Fruit fly (Drosophila melanogaster): ENCODE results near the gene Nnf1b.

The Nnf1b gene

dm6 chr2L:855052-855547 lies 44.7 kb downstream of the Nnf1b start, which contains the start of gene CG13949:
TSS of gene CG13949 (plus strand) at chr2L:855337.
- TF ChIP-seq pad (GFP tag; optimal IDR thresholded peaks at IDR 0.05) = peak; percentile 10
- TF ChIP-seq toe (GFP tag; optimal IDR thresholded peaks at IDR 0.05) = peak; percentile 42
- peak; percentile 21 for TF ChIP-seq Hr96 (GFP tag; optimal IDR thresholded peaks at IDR 0.05)
- no peak for TF ChIP-seq CG11617 (GFP tag; optimal IDR thresholded peaks at IDR 0.05)
- TF ChIP-seq CG7101 (tag; optimal IDR thresholded peaks at IDR 0.05) = peak; percentile 64
- peak; percentile 31 for TF ChIP-seq CG14711 (tag; optimal IDR thresholded peaks at IDR 0.05)
- peak; percentile 55 for TF ChIP-seq Crg-1 (GFP tag; optimal IDR thresholded peaks at IDR 0.05)
- no peak for TF ChIP-seq CG5204 (GFP tag; optimal IDR thresholded peaks at IDR 0.05)
- TF ChIP-seq CG7045 (GFP tag; optimal IDR thresholded peaks at IDR 0.05) = no peak
- TF ChIP-seq tj (GFP tag; optimal IDR thresholded peaks at IDR 0.05) = no peak
- peak; percentile 21 for TF ChIP-seq bab1 (GFP tag; optimal IDR thresholded peaks at IDR 0.05)
- peak; percentile 9 for TF ChIP-seq CG1620 (GFP tag; optimal IDR thresholded peaks at IDR 0.05)
- TF ChIP-seq Mnt (GFP tag; optimal IDR thresholded peaks at IDR 0.05) = no peak
- TF ChIP-seq CG12768 (GFP tag; optimal IDR thresholded peaks at IDR 0.05) = no peak
- no peak for TF ChIP-seq Clk (GFP tag; optimal IDR thresholded peaks at IDR 0.05)
- TF ChIP-seq cnc (optimal IDR thresholded peaks at IDR 0.05) = no peak
- no peak for TF ChIP-seq kay (GFP tag; ENCODE audit: borderline replicate concordance)
- peak; percentile 51 for TF ChIP-seq CG33017 (tag; optimal IDR thresholded peaks at IDR 0.05)
- TF ChIP-seq ovo (GFP tag; optimal IDR thresholded peaks at IDR 0.05) = peak; percentile 71
- no peak for TF ChIP-seq cic (GFP tag; optimal IDR thresholded peaks at IDR 0.05)

dm6 chr2L:856001-856400 lies 45.6 kb downstream of the Nnf1b start:
- TF ChIP-seq Crg-1 (GFP tag; optimal IDR thresholded peaks at IDR 0.05) (peak; percentile 58), Clk (GFP tag; optimal IDR thresholded peaks at IDR 0.05) (no peak), CG7101 (tag; optimal IDR thresholded peaks at IDR 0.05) (peak; percentile 18), bab1 (GFP tag; optimal IDR thresholded peaks at IDR 0.05) (no peak), cic (GFP tag; optimal IDR thresholded peaks at IDR 0.05) (peak; percentile 13), cnc (optimal IDR thresholded peaks at IDR 0.05) (no peak)

- TF ChIP-seq CG14711 (tag; optimal IDR thresholded peaks at IDR 0.05) = peak; percentile 49
- TF ChIP-seq CG33017 (tag; optimal IDR thresholded peaks at IDR 0.05) = peak; percentile 79
- no peak for TF ChIP-seq CG1620 (GFP tag; optimal IDR thresholded peaks at IDR 0.05)
- TF ChIP-seq CG7101 (tag; optimal IDR thresholded peaks at IDR 0.05) = peak; percentile 57
- TF ChIP-seq toe (GFP tag; optimal IDR thresholded peaks at IDR 0.05) = no peak
- TF ChIP-seq pad (GFP tag; optimal IDR thresholded peaks at IDR 0.05) = no peak
- TF ChIP-seq Mnt (GFP tag; optimal IDR thresholded peaks at IDR 0.05) = peak; percentile 10
- no peak for TF ChIP-seq tj (GFP tag; optimal IDR thresholded peaks at IDR 0.05)
- TF ChIP-seq Hr96 (GFP tag; optimal IDR thresholded peaks at IDR 0.05) = no peak
Measured at dm6 chr2L:856690-857488, 46.5 kb downstream of the Nnf1b start.

dm6 chr2L:857897-858517 lies 47.6 kb downstream of the Nnf1b start:
- TF ChIP-seq CG11617 (GFP tag; optimal IDR thresholded peaks at IDR 0.05) (peak; percentile 32), CG5204 (GFP tag; optimal IDR thresholded peaks at IDR 0.05) (no peak), CG33017 (tag; optimal IDR thresholded peaks at IDR 0.05) (peak; percentile 68), Mnt (GFP tag; optimal IDR thresholded peaks at IDR 0.05) (peak; percentile 29), pad (GFP tag; optimal IDR thresholded peaks at IDR 0.05) (peak; percentile 10), CG7101 (tag; optimal IDR thresholded peaks at IDR 0.05) (peak; percentile 50), Hr96 (GFP tag; optimal IDR thresholded peaks at IDR 0.05) (no peak), CG14711 (tag; optimal IDR thresholded peaks at IDR 0.05) (peak; percentile 35), CG1620 (GFP tag; optimal IDR thresholded peaks at IDR 0.05) (no peak), Clk (GFP tag; optimal IDR thresholded peaks at IDR 0.05) (no peak), cic (GFP tag; optimal IDR thresholded peaks at IDR 0.05) (no peak), Crg-1 (GFP tag; optimal IDR thresholded peaks at IDR 0.05) (peak; percentile 26)

dm6 chr2L:859897-860296 lies 49.5 kb downstream of the Nnf1b start, which contains the start of gene CG13950:
TSS of gene CG13950 (plus strand) at chr2L:860197.
- no peak for TF ChIP-seq CG5204 (GFP tag; optimal IDR thresholded peaks at IDR 0.05)
- TF ChIP-seq kay (GFP tag; ENCODE audit: borderline replicate concordance) = no peak
